Fruit fly (Drosophila melanogaster): ENCODE measurements around the gene CG33303.
A peak's percentile ranks its signal among the peaks of the same experiment; 100 is the strongest.

The CG33303 gene

DNA sequence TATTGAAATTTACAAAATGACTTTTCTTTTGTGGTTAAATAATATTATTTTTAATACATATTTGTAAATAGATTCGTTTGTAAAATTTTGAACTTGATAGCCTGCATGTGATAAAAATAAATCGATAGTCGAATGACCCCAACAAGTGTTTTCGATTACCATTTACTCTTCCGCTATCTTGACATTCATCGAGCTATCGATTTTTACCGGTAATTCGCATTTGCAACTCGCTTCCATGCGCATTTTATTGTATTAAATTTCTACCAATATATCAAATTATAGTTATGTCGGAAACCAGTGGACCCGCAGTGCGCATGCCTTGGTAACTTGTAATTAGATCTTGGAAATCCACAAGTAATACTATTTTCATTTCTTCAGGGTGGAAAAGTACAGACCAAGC, 43.4 kb upstream of the CG33303 start, which contains the start of gene RfC3 (continued):
- peak; percentile 79 for TF ChIP-seq sna (GFP tag; IDR thresholded peaks at IDR 0.05; ENCODE audit: partially characterized antibody)
- TF ChIP-seq tna (GFP tag; IDR thresholded peaks at IDR 0.05; ENCODE audit: partially characterized antibody), result peak; percentile 97
- TF ChIP-seq CG1603 (tag; optimal IDR thresholded peaks at IDR 0.05), result peak; percentile 99
- peak; percentile 7 for TF ChIP-seq CG12659 (GFP tag; optimal IDR thresholded peaks at IDR 0.05)
- TF ChIP-seq Dref (GFP tag; IDR thresholded peaks at IDR 0.05), result peak; percentile 95
- peak; percentile 20 for TF ChIP-seq sug (tag; optimal IDR thresholded peaks at IDR 0.05)
- no peak for TF ChIP-seq gcm (GFP tag; optimal IDR thresholded peaks at IDR 0.05)
- peak; percentile 75 for TF ChIP-seq Doc3 (GFP tag; IDR thresholded peaks at IDR 0.05; ENCODE audit: partially characterized antibody)
- peak; percentile 21 for TF ChIP-seq CG10267 (tag; optimal IDR thresholded peaks at IDR 0.05)
- TF ChIP-seq CG34224 (GFP tag; IDR thresholded peaks at IDR 0.05; ENCODE audit: partially characterized antibody), result peak; percentile 98
- TF ChIP-seq CG17829 (tag; optimal IDR thresholded peaks at IDR 0.05), result peak; percentile 2
- TF ChIP-seq hbn (GFP tag; IDR thresholded peaks at IDR 0.05; ENCODE audit: partially characterized antibody), result peak; percentile 79
- TF ChIP-seq MESR4 (GFP tag; optimal IDR thresholded peaks at IDR 0.05), result peak; percentile 29
- peak; percentile 81 for TF ChIP-seq Scr (GFP tag; IDR thresholded peaks at IDR 0.05; ENCODE audit: partially characterized antibody)
- no peak for TF ChIP-seq dpn (GFP tag; optimal IDR thresholded peaks at IDR 0.05)
- peak; percentile 85 for TF ChIP-seq Myb (GFP tag; optimal IDR thresholded peaks at IDR 0.05)
- peak; percentile 80 for TF ChIP-seq hb (GFP tag; IDR thresholded peaks at IDR 0.05; ENCODE audit: partially characterized antibody)
- peak; percentile 94 for TF ChIP-seq ato (GFP tag; IDR thresholded peaks at IDR 0.05; ENCODE audit: partially characterized antibody)
- peak; percentile 75 for TF ChIP-seq stwl (tag; optimal IDR thresholded peaks at IDR 0.05)
- TF ChIP-seq CG12769 (tag; optimal IDR thresholded peaks at IDR 0.05), result no peak
- TF ChIP-seq scrt (GFP tag; optimal IDR thresholded peaks at IDR 0.05), result peak; percentile 90
- TF ChIP-seq CG30020 (tag; optimal IDR thresholded peaks at IDR 0.05), result peak; percentile 92
- no peak for TF ChIP-seq jing (GFP tag; optimal IDR thresholded peaks at IDR 0.05)
- no peak for TF ChIP-seq sim (GFP tag; IDR thresholded peaks at IDR 0.05)
- TF ChIP-seq knrl (GFP tag; IDR thresholded peaks at IDR 0.05; ENCODE audit: partially characterized antibody), result peak; percentile 59; the same call in 2 of the 3 replicates
- TF ChIP-seq nerfin-2 (GFP tag; IDR thresholded peaks at IDR 0.05; ENCODE audit: partially characterized antibody), result peak; percentile 94
- TF ChIP-seq kah (GFP tag; optimal IDR thresholded peaks at IDR 0.05), result peak; percentile 62
- TF ChIP-seq unc-4 (GFP tag; IDR thresholded peaks at IDR 0.05; ENCODE audit: partially characterized antibody), result peak; percentile 75
- no peak for TF ChIP-seq ttk (GFP tag; IDR thresholded peaks at IDR 0.05)
- no peak for TF ChIP-seq zen (tag; optimal IDR thresholded peaks at IDR 0.05)
- peak; percentile 95 for TF ChIP-seq bbx (GFP tag; IDR thresholded peaks at IDR 0.05; ENCODE audit: partially characterized antibody)
- no peak for TF ChIP-seq abd-A (tag; optimal IDR thresholded peaks at IDR 0.05)
- TF ChIP-seq grau (tag; optimal IDR thresholded peaks at IDR 0.05), result no peak
- peak; percentile 54 for TF ChIP-seq Med (GFP tag)
- TF ChIP-seq Drgx (GFP tag; IDR thresholded peaks at IDR 0.05), result no peak
- TF ChIP-seq CG6654 (GFP tag; optimal IDR thresholded peaks at IDR 0.05), result no peak
- peak; percentile 73; the same call in 2 of the 3 replicates for TF ChIP-seq Opbp (GFP tag; IDR thresholded peaks at IDR 0.05; ENCODE audit: partially characterized antibody)
- TF ChIP-seq CG1647 (GFP tag; optimal IDR thresholded peaks at IDR 0.05), result no peak
- no peak for TF ChIP-seq danr (GFP tag; IDR thresholded peaks at IDR 0.05)
- peak; percentile 83 for TF ChIP-seq Bgb (GFP tag; IDR thresholded peaks at IDR 0.05; ENCODE audit: partially characterized antibody)
- TF ChIP-seq pfk (GFP tag; optimal IDR thresholded peaks at IDR 0.05), result peak; percentile 48
- TF ChIP-seq Hr78 (GFP tag; optimal IDR thresholded peaks at IDR 0.05), result peak in 1 of 2 experiments; percentile 93
- no peak for TF ChIP-seq CG12299 (tag; optimal IDR thresholded peaks at IDR 0.05)
- peak; percentile 94 for TF ChIP-seq CG7963 (GFP tag; IDR thresholded peaks at IDR 0.05; ENCODE audit: partially characterized antibody)
- TF ChIP-seq CG11456 (GFP tag; IDR thresholded peaks at IDR 0.05), result no peak
- peak; percentile 87 for TF ChIP-seq vnd (GFP tag; IDR thresholded peaks at IDR 0.05; ENCODE audit: partially characterized antibody)
- TF ChIP-seq amos (GFP tag; IDR thresholded peaks at IDR 0.05; ENCODE audit: partially characterized antibody), result peak; percentile 76; the same call in 1 of the 2 replicates

All from whole organism, embryonic.